Fruit fly (Drosophila melanogaster) whole organism, embryonic: ENCODE measurements around the gene CG43400.

Experiments
- Adf1 ChIP-seq: fragments of 200-800 bp; sonication (Bioruptor generic); IDR thresholded peaks from 2 replicates; pipeline ENCODE4 v1.3.6; 2022; ENCODE audit warnings: missing biosample characterization, missing genetic modification characterization
- Atf6 ChIP-seq: fragments of 200-800 bp; sonication (Bioruptor generic); IDR thresholded peaks from 2 replicates; pipeline ENCODE4 v1.3.6; 2022; ENCODE audit warnings: missing biosample characterization, missing genetic modification characterization
- Bdp1 ChIP-seq: fragments of 200-800 bp; sonication (Bioruptor generic); optimal IDR thresholded peaks from 3 replicates; lab custom pipeline; 2016; ENCODE audit warnings: missing biosample characterization, missing genetic modification characterization
- CG10366 ChIP-seq: fragments of 200-800 bp; sonication (Bioruptor generic); IDR thresholded peaks from 2 replicates; pipeline ENCODE4 v1.3.6; 2022; ENCODE audit warnings: missing biosample characterization, missing genetic modification characterization
- CG13624 ChIP-seq: fragments of 200-800 bp; sonication (Bioruptor generic); optimal IDR thresholded peaks from 2 replicates; lab custom pipeline; 2016; ENCODE audit warnings: missing biosample characterization, missing genetic modification characterization
- CG14965 ChIP-seq: fragments of 200-800 bp; sonication (Bioruptor generic); optimal IDR thresholded peaks from 2 replicates; lab custom pipeline; 2016; ENCODE audit warnings: missing biosample characterization, missing genetic modification characterization, borderline replicate concordance
- CG15269 ChIP-seq: fragments of 200-800 bp; sonication (Bioruptor generic); optimal IDR thresholded peaks from 2 replicates; lab custom pipeline; 2018; ENCODE audit warnings: missing biosample characterization, mild to moderate bottlenecking, missing genetic modification characterization, moderate library complexity
- CG16813 ChIP-seq: fragments of 200-800 bp; sonication (Bioruptor generic); IDR thresholded peaks from 3 replicates; pipeline ENCODE4 v1.3.6; 2022; ENCODE audit warnings: missing biosample characterization, missing genetic modification characterization; ENCODE audit not compliant: partially characterized antibody
- CG1832 ChIP-seq: fragments of 200-800 bp; sonication (Bioruptor generic); optimal IDR thresholded peaks from 2 replicates; lab custom pipeline; 2017; ENCODE audit warnings: missing biosample characterization, mild to moderate bottlenecking, missing genetic modification characterization, inconsistent platforms
- CG2678 ChIP-seq: fragments of 200-800 bp; sonication (Bioruptor generic); optimal IDR thresholded peaks from 3 replicates; lab custom pipeline; 2019; ENCODE audit warnings: missing biosample characterization, mild to moderate bottlenecking, missing genetic modification characterization, moderate library complexity
- CG30431 ChIP-seq: fragments of 200-800 bp; sonication (Bioruptor generic); optimal IDR thresholded peaks from 2 replicates; lab custom pipeline; 2017; ENCODE audit warnings: missing biosample characterization, missing genetic modification characterization
- CG32772 ChIP-seq: fragments of 200-800 bp; sonication (Bioruptor generic); IDR thresholded peaks from 2 replicates; pipeline ENCODE4 v1.3.6; 2022; ENCODE audit warnings: missing biosample characterization, missing genetic modification characterization
- CG33557 ChIP-seq: fragments of 200-800 bp; sonication (Bioruptor generic); optimal IDR thresholded peaks from 2 replicates; lab custom pipeline; 2019; ENCODE audit warnings: missing biosample characterization, mild to moderate bottlenecking, missing genetic modification characterization, moderate library complexity
- CG34376 ChIP-seq: fragments of 200-800 bp; sonication (Bioruptor generic); optimal IDR thresholded peaks from 2 replicates; lab custom pipeline; 2018; ENCODE audit warnings: missing biosample characterization, mild to moderate bottlenecking, missing genetic modification characterization
- CG3726 ChIP-seq: fragments of 200-800 bp; sonication (Bioruptor generic); IDR thresholded peaks from 3 replicates; pipeline ENCODE4, ENCODE4 v1.3.6; 2022; ENCODE audit warnings: missing biosample characterization, missing genetic modification characterization
- CG6175 ChIP-seq: fragments of 200-800 bp; sonication (Bioruptor generic); IDR thresholded peaks from 3 replicates; pipeline ENCODE4 v1.3.6; 2022; ENCODE audit warnings: missing biosample characterization, missing genetic modification characterization
- CG7786 ChIP-seq: fragments of 200-800 bp; sonication (Bioruptor generic); optimal IDR thresholded peaks from 2 replicates; lab custom pipeline; 2016; ENCODE audit warnings: missing biosample characterization, missing genetic modification characterization
- CG8944 ChIP-seq: fragments of 200-800 bp; sonication (Bioruptor generic); optimal IDR thresholded peaks from 3 replicates; lab custom pipeline; 2016; ENCODE audit warnings: missing biosample characterization, missing genetic modification characterization
- CG9932 ChIP-seq: fragments of 200-800 bp; sonication (Bioruptor generic); IDR thresholded peaks from 2 replicates; pipeline ENCODE4 v1.3.6; 2022; ENCODE audit warnings: missing biosample characterization, missing genetic modification characterization
- Ets97D ChIP-seq: fragments of 200-800 bp; sonication (Bioruptor generic); optimal IDR thresholded peaks from 3 replicates; lab custom pipeline; 2016; ENCODE audit warnings: missing biosample characterization, missing genetic modification characterization
- Fer3 ChIP-seq: fragments of 200-800 bp; sonication (Bioruptor generic); optimal IDR thresholded peaks from 2 replicates; lab custom pipeline; 2018; ENCODE audit warnings: missing biosample characterization, mild to moderate bottlenecking, missing genetic modification characterization, moderate library complexity
- HLH3B ChIP-seq: fragments of 200-800 bp; sonication (Bioruptor generic); IDR thresholded peaks from 2 replicates; pipeline ENCODE4 v1.3.6; 2022; ENCODE audit warnings: missing biosample characterization, missing genetic modification characterization
- Hr39 ChIP-seq: fragments of >200 bp; optimal IDR thresholded peaks from 2 replicates; lab custom pipeline; 2017
- Lhr ChIP-seq: fragments of 200-800 bp; sonication (Bioruptor generic); optimal IDR thresholded peaks from 3 replicates; lab custom pipeline; 2017; ENCODE audit warnings: mild to moderate bottlenecking, missing biosample characterization, missing genetic modification reagents, missing genetic modification characterization
- MBD-R2 ChIP-seq: fragments of 200-800 bp; sonication (Bioruptor generic); IDR thresholded peaks from 2 replicates; pipeline ENCODE4 v1.3.6; 2022; ENCODE audit warnings: missing biosample characterization, missing genetic modification characterization
- MTF-1 ChIP-seq: fragments of 200-800 bp; sonication (Bioruptor generic); optimal IDR thresholded peaks from 2 replicates; lab custom pipeline; 2018; ENCODE audit warnings: missing biosample characterization, mild to moderate bottlenecking, missing genetic modification characterization, borderline replicate concordance
- Neu2 ChIP-seq: fragments of 200-800 bp; sonication (Bioruptor generic); optimal IDR thresholded peaks from 3 replicates; lab custom pipeline; 2016; ENCODE audit warnings: missing biosample characterization, missing genetic modification characterization, borderline replicate concordance
- NfI ChIP-seq: fragments of 200-800 bp; sonication (Bioruptor generic); optimal IDR thresholded peaks from 3 replicates; lab custom pipeline; 2018; ENCODE audit warnings: missing biosample characterization, mild to moderate bottlenecking, missing genetic modification characterization, moderate library complexity
- Oli ChIP-seq: fragments of 200-800 bp; sonication (Bioruptor generic); optimal IDR thresholded peaks from 2 replicates; lab custom pipeline; 2018; ENCODE audit warnings: missing biosample characterization, mild to moderate bottlenecking, missing genetic modification characterization, moderate library complexity
- Opbp ChIP-seq: fragments of 200-800 bp; sonication (Bioruptor generic); IDR thresholded peaks from 3 replicates; pipeline ENCODE4 v1.3.6; 2022; ENCODE audit warnings: missing biosample characterization, missing genetic modification characterization; ENCODE audit not compliant: partially characterized antibody
- Optix ChIP-seq: fragments of 200-800 bp; sonication (Bioruptor generic); IDR thresholded peaks from 3 replicates; pipeline ENCODE4 v1.3.6; 2022; ENCODE audit warnings: missing biosample characterization, missing genetic modification characterization
- Scr ChIP-seq: fragments of 200-800 bp; sonication (Bioruptor generic); IDR thresholded peaks from 2 replicates; pipeline ENCODE4 v1.3.6; 2022; ENCODE audit warnings: missing biosample characterization, missing genetic modification characterization; ENCODE audit not compliant: partially characterized antibody
- aop ChIP-seq: fragments of 200-800 bp; sonication (Bioruptor generic); IDR thresholded peaks from 2 replicates; pipeline ENCODE4 v1.3.6; 2022; ENCODE audit warnings: missing biosample characterization, missing genetic modification characterization
- bowl ChIP-seq: fragments of 200-800 bp; sonication (Bioruptor generic); IDR thresholded peaks from 2 replicates; pipeline ENCODE4 v1.3.6; 2022; ENCODE audit warnings: missing biosample characterization, missing genetic modification characterization
- caup ChIP-seq: fragments of 200-800 bp; sonication (Bioruptor generic); optimal IDR thresholded peaks from 3 replicates; lab custom pipeline; 2017; ENCODE audit warnings: missing biosample characterization, mild to moderate bottlenecking, missing genetic modification characterization, moderate library complexity; ENCODE audit not compliant: severe bottlenecking
- cg ChIP-seq: fragments of 200-800 bp; sonication (Bioruptor generic); optimal IDR thresholded peaks from 3 replicates; lab custom pipeline; 2019; ENCODE audit warnings: missing biosample characterization, mild to moderate bottlenecking, missing genetic modification characterization, moderate library complexity
- dm ChIP-seq: fragments of 200-800 bp; sonication (Bioruptor generic); optimal IDR thresholded peaks from 3 replicates; lab custom pipeline; 2016; ENCODE audit warnings: missing biosample characterization, missing genetic modification characterization
- fd3F ChIP-seq: fragments of 200-800 bp; sonication (Bioruptor generic); optimal IDR thresholded peaks from 2 replicates; lab custom pipeline; 2018; ENCODE audit warnings: missing biosample characterization, mild to moderate bottlenecking, missing genetic modification characterization, moderate library complexity
- gcm ChIP-seq: fragments of 200-800 bp; sonication (Bioruptor generic); optimal IDR thresholded peaks from 2 replicates; lab custom pipeline; 2019; ENCODE audit warnings: missing biosample characterization, mild to moderate bottlenecking, missing genetic modification characterization, moderate library complexity
- kay ChIP-seq: fragments of 200-800 bp; sonication (Bioruptor generic); optimal IDR thresholded peaks from 2 replicates; lab custom pipeline; 2016; ENCODE audit warnings: missing biosample characterization, missing genetic modification characterization
- nau ChIP-seq: fragments of 200-800 bp; sonication (Bioruptor generic); optimal IDR thresholded peaks from 3 replicates; lab custom pipeline; 2017; ENCODE audit warnings: missing biosample characterization, mild to moderate bottlenecking, missing genetic modification characterization, missing genetic modification reagents
- nmo ChIP-seq: fragments of 200-800 bp; sonication (Bioruptor generic); optimal IDR thresholded peaks from 2 replicates; lab custom pipeline; 2018; ENCODE audit warnings: missing biosample characterization, mild to moderate bottlenecking, missing genetic modification characterization, moderate library complexity
- nom ChIP-seq: fragments of 200-800 bp; sonication (Bioruptor generic); optimal IDR thresholded peaks from 2 replicates; lab custom pipeline; 2017; ENCODE audit warnings: missing biosample characterization, missing genetic modification characterization, mild to moderate bottlenecking, moderate library complexity, missing genetic modification reagents
- pnt ChIP-seq: fragments of 200-800 bp; sonication (Bioruptor generic); optimal IDR thresholded peaks from 3 replicates; lab custom pipeline; 2016; ENCODE audit warnings: missing biosample characterization, missing genetic modification characterization
- pros ChIP-seq: fragments of 200-800 bp; sonication (Bioruptor generic); optimal IDR thresholded peaks from 3 replicates; lab custom pipeline; 2019; ENCODE audit warnings: missing biosample characterization, mild to moderate bottlenecking, missing genetic modification characterization, moderate library complexity
- pzg ChIP-seq: fragments of 200-800 bp; sonication (Bioruptor generic); optimal IDR thresholded peaks from 3 replicates; lab custom pipeline; 2018; ENCODE audit warnings: missing biosample characterization, mild to moderate bottlenecking, missing genetic modification characterization, moderate library complexity
- ro ChIP-seq: fragments of 200-800 bp; sonication (Bioruptor generic); IDR thresholded peaks from 2 replicates; pipeline ENCODE4 v1.3.6; 2022; ENCODE audit warnings: missing biosample characterization, missing genetic modification characterization
- run ChIP-seq: fragments of 200-800 bp; sonication (Bioruptor generic); optimal IDR thresholded peaks from 3 replicates; lab custom pipeline; 2018; ENCODE audit warnings: missing biosample characterization, mild to moderate bottlenecking, missing genetic modification characterization
- ssp ChIP-seq: fragments of 200-800 bp; sonication (Bioruptor generic); IDR thresholded peaks from 2 replicates; pipeline ENCODE4 v1.3.6; 2022; ENCODE audit warnings: missing biosample characterization, missing genetic modification characterization
- unc-4 ChIP-seq: fragments of 200-800 bp; sonication (Bioruptor generic); IDR thresholded peaks from 2 replicates; pipeline ENCODE4 v1.3.6; 2022; ENCODE audit warnings: missing biosample characterization, missing genetic modification characterization; ENCODE audit not compliant: partially characterized antibody

CG43400 gene

DNA sequence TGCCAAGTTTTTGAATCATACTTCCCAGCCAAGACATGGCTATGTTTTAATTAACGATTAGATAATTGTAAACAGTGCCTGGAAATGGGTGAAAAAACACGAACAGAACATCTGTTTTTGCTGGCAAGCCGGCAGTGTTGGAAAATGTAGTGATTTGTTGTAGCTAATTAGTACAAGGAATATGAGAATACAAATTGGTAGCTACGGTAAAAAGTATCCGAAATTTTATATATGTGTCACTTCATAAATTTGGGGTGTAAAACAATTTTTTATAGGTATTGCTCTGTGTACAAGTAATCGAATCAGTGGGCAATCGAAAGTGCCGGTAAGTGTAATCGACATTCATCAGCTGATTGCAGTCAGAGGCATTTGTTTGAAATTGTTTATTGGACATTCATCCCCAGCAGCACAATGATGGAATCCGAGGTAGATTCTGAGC, 26.7 kb downstream of the CG43400 start, which contains the start of the genes mRpL51 and Uba4 (continued):
- no peak for TF ChIP-seq cg
- peak; percentile 71 for TF ChIP-seq pzg (GFP tag; lab: Kevin White, UChicago)
- no peak for TF ChIP-seq Bdp1 (GFP tag; lab: Kevin White, UChicago)
- no peak for TF ChIP-seq Optix (GFP tag; lab: Robert Waterston, UW)
- TF ChIP-seq bowl (GFP tag; lab: Robert Waterston, UW), result no peak
- no peak for TF ChIP-seq CG6175 (GFP tag; lab: Robert Waterston, UW)
- TF ChIP-seq CG8944 (GFP tag; lab: Kevin White, UChicago), result no peak
- TF ChIP-seq Scr (GFP tag; lab: Robert Waterston, UW), result peak; percentile 66
- peak; percentile 37; the same call in 1 of the 3 replicates for TF ChIP-seq Opbp (GFP tag; lab: Robert Waterston, UW)
- no peak for TF ChIP-seq aop (GFP tag; lab: Robert Waterston, UW)
- TF ChIP-seq CG13624 (GFP tag; lab: Kevin White, UChicago), result peak; percentile 16
- TF ChIP-seq CG7786 (GFP tag; lab: Kevin White, UChicago), result peak; percentile 7
- TF ChIP-seq Fer3 (tag; lab: Kevin White, UChicago), result peak; percentile 1
- TF ChIP-seq Ets97D (GFP tag; lab: Kevin White, UChicago), result peak; percentile 47
- peak; percentile 9 for TF ChIP-seq pnt (GFP tag; lab: Kevin White, UChicago)
- TF ChIP-seq unc-4, result peak; percentile 55
- peak; percentile 80; the same call in 1 of the 2 replicates for TF ChIP-seq MBD-R2 (GFP tag; lab: Robert Waterston, UW)
- no peak for TF ChIP-seq Hr39
- no peak for TF ChIP-seq gcm (GFP tag; lab: Kevin White, UChicago)
- TF ChIP-seq MTF-1 (GFP tag; lab: Kevin White, UChicago), result no peak
- peak; percentile 30 for TF ChIP-seq nmo (GFP tag; lab: Kevin White, UChicago)
- TF ChIP-seq run (tag; lab: Kevin White, UChicago), result no peak
- TF ChIP-seq nom, result no peak
- TF ChIP-seq CG30431 (GFP tag; lab: Kevin White, UChicago), result no peak
- TF ChIP-seq fd3F, result no peak
- TF ChIP-seq Oli (tag; lab: Kevin White, UChicago), result no peak
- no peak for TF ChIP-seq pros (GFP tag; lab: Kevin White, UChicago)
- TF ChIP-seq CG32772, result no peak
- TF ChIP-seq dm (GFP tag; lab: Kevin White, UChicago), result peak; percentile 63
- TF ChIP-seq ssp (GFP tag; lab: Robert Waterston, UW), result no peak
- TF ChIP-seq kay (GFP tag; lab: Kevin White, UChicago), result no peak
- peak; percentile 35 for TF ChIP-seq CG34376
- no peak for TF ChIP-seq CG2678
- no peak for TF ChIP-seq HLH3B (GFP tag; lab: Robert Waterston, UW)
- TF ChIP-seq caup (GFP tag; lab: Kevin White, UChicago), result no peak
- peak; percentile 59; the same call in 2 of the 3 replicates for TF ChIP-seq CG16813 (GFP tag; lab: Robert Waterston, UW)
- TF ChIP-seq CG1832 (GFP tag; lab: Kevin White, UChicago), result no peak
- TF ChIP-seq ro (GFP tag; lab: Robert Waterston, UW), result no peak
- TF ChIP-seq CG15269, result peak; percentile 3
- no peak for TF ChIP-seq Lhr (GFP tag; lab: Kevin White, UChicago)
- peak; percentile 32; the same call in 1 of the 2 replicates for TF ChIP-seq CG9932 (GFP tag; lab: Robert Waterston, UW)
- no peak for TF ChIP-seq nau
- TF ChIP-seq NfI (GFP tag; lab: Kevin White, UChicago), result peak; percentile 41
- TF ChIP-seq CG3726 (GFP tag; lab: Robert Waterston, UW), result no peak
- no peak for TF ChIP-seq Neu2
- TF ChIP-seq CG33557 (GFP tag; lab: Kevin White, UChicago), result no peak
- no peak for TF ChIP-seq CG10366 (GFP tag; lab: Robert Waterston, UW)
- no peak for TF ChIP-seq Atf6 (GFP tag; lab: Robert Waterston, UW)
- TF ChIP-seq CG14965 (GFP tag; lab: Kevin White, UChicago), result no peak
- no peak for TF ChIP-seq Adf1 (GFP tag; lab: Robert Waterston, UW)
